Fruit fly (Drosophila melanogaster) whole organism, adult: ENCODE measurements around the gene CG1146.

Experiments used
- CG11617 ChIP-seq: fragments of 200-800 bp; sonication (Bioruptor generic); optimal IDR thresholded peaks from 2 replicates; lab custom pipeline; 2017; ENCODE audit warnings: mild to moderate bottlenecking, missing biosample characterization, missing genetic modification reagents, missing genetic modification characterization
- CG12768 ChIP-seq: fragments of 200-800 bp; sonication (Bioruptor generic); optimal IDR thresholded peaks from 2 replicates; lab custom pipeline; 2017; ENCODE audit warnings: missing biosample characterization, missing genetic modification characterization, mild to moderate bottlenecking, moderate library complexity, missing genetic modification reagents
- CG14711 ChIP-seq: fragments of 200-800 bp; sonication (Bioruptor generic); optimal IDR thresholded peaks from 2 replicates; lab custom pipeline; 2018; ENCODE audit warnings: missing biosample characterization, mild to moderate bottlenecking, missing genetic modification characterization, moderate library complexity
- CG1620 ChIP-seq: fragments of 200-800 bp; sonication (Bioruptor generic); optimal IDR thresholded peaks from 2 replicates; lab custom pipeline; 2016; ENCODE audit warnings: missing biosample characterization, missing genetic modification characterization
- Clk ChIP-seq: fragments of 200-800 bp; sonication (Bioruptor generic); optimal IDR thresholded peaks from 2 replicates; lab custom pipeline; 2017; ENCODE audit warnings: missing biosample characterization, missing genetic modification characterization
- Crg-1 ChIP-seq: fragments of 200-800 bp; sonication (Bioruptor generic); optimal IDR thresholded peaks from 2 replicates; lab custom pipeline; 2016; ENCODE audit warnings: missing biosample characterization, missing genetic modification characterization
- Hr96 ChIP-seq: fragments of 200-800 bp; sonication (Bioruptor generic); optimal IDR thresholded peaks from 2 replicates; lab custom pipeline; 2016; ENCODE audit warnings: missing biosample characterization, missing genetic modification characterization
- ovo ChIP-seq: fragments of 200-800 bp; sonication (Bioruptor generic); optimal IDR thresholded peaks from 2 replicates; lab custom pipeline; 2016; ENCODE audit warnings: missing biosample characterization, missing genetic modification characterization
- pad ChIP-seq: fragments of 200-800 bp; sonication (Bioruptor generic); optimal IDR thresholded peaks from 3 replicates; lab custom pipeline; 2017; ENCODE audit warnings: missing biosample characterization, missing genetic modification characterization, mild to moderate bottlenecking, moderate library complexity, missing genetic modification reagents

- TF ChIP-seq CG11617 (peak; percentile 90), CG12768 (peak; percentile 90), Hr96 (peak; percentile 56), Crg-1 (GFP tag; lab: Kevin White, UChicago) (peak; percentile 87), Clk (GFP tag; lab: Kevin White, UChicago) (peak; percentile 66), CG14711 (tag; lab: Kevin White, UChicago) (peak; percentile 80), CG1620 (peak; percentile 77), pad (peak; percentile 71), ovo (GFP tag; lab: Kevin White, UChicago) (peak; percentile 79)
Observed at dm6 chr3L:2475564-2476260, 12.9 kb upstream of the CG1146 start, which contains the start of gene CG16762.
